Worm (Caenorhabditis elegans): ENCODE data around the gene tsp-6.

The tsp-6 gene

DNA sequence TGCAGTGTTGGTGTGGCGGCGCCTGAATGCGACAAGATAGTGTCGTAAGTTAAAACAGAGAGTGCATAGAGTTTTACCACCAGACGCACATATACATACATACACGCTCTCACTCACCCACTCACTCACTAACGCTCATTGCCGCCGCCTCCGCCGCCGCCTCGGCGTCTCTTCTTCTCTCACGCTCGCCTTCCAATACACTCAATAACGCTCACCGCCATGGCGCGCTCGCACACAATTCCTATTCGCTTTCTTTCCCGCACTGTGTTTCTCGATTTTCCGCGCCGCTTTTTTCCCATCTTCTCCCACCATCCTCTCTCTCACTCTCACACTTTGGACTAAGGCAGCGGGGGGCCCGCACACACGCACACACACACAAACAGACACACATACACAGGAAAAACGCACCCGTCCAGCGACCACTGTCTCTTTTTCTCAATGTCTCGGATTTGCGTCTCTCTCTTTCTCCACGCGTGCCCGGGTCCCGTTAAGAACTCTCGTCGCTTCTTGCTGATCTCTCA, 32.2 kb downstream of the tsp-6 start, which contains the start of gene kin-29 (continued):
- TF ChIP-seq elt-1 (tag; optimal IDR thresholded peaks at IDR 0.05) (peak; percentile 69), ztf-4 (tag; optimal IDR thresholded peaks at IDR 0.05) (peak; percentile 28), nhr-25 (tag; optimal IDR thresholded peaks at IDR 0.05) (peak; percentile 80), egl-27 (tag; optimal IDR thresholded peaks at IDR 0.05) (peak; percentile 88), ceh-16 (tag; optimal IDR thresholded peaks at IDR 0.05) (no peak), fos-1 (tag; optimal IDR thresholded peaks at IDR 0.05) (peak; percentile 68), unc-62 (GFP tag; optimal IDR thresholded peaks at IDR 0.05) (peak; percentile 61), ZK546.5 (tag; optimal IDR thresholded peaks at IDR 0.05) (no peak)

- TF ChIP-seq ama-1 (optimal IDR thresholded peaks at IDR 0.05), result peak; percentile 9
- TF ChIP-seq nhr-76 (tag; optimal IDR thresholded peaks at IDR 0.05), result no peak
Observed at ce11 chrX:2853963-2854362, 33.7 kb downstream of the tsp-6 start.

DNA sequence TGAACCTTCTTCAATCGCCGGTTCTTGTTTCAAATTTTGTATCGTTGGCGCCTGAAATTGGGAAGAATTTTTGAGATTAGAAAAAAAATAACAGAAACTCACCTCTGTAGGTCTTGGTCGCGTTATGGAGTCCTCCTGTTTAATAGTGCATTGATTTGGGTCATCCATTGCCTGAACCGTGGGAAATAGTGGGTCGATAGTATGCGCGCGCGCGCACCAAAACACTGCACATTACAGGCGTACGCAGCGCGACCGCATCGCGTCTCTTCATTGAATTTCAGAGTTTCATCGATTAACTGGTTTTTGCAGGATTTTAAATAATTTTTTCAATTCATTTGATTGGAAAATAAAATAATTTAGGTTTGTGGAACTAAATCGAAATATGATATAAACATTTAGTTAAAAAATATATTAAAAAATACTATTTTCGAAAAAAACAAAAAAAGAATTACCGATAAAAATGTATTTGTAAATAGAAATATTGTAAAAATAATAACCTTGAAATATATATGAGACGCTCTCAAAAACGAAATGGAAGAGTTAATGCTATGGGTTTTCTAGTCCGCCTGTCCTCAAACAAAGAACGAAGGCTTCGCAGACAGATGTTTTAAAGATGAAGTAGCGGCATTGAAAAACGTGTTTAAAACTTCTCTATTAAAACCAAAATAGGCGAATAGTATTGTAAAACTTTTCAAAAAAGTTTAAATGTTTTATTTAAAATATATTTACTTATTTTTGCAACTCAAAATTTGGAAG, 37.0 kb downstream of the tsp-6 start, which contains the start of gene tra-4:
Gene tra-4, minus strand, starts transcription at position 534 of the 756 bp plus-strand sequence.
- peak; percentile 46 for TF ChIP-seq nhr-25 (tag; optimal IDR thresholded peaks at IDR 0.05)
- TF ChIP-seq nhr-23 (tag; optimal IDR thresholded peaks at IDR 0.05), result peak; percentile 57
- TF ChIP-seq ceh-9 (tag; optimal IDR thresholded peaks at IDR 0.05), result no peak
- TF ChIP-seq ztf-11 (tag; optimal IDR thresholded peaks at IDR 0.05), result no peak
- no peak for TF ChIP-seq ceh-28 (tag; optimal IDR thresholded peaks at IDR 0.05)
- TF ChIP-seq mml-1 (tag; optimal IDR thresholded peaks at IDR 0.05), result no peak
- no peak for TF ChIP-seq ama-1 (optimal IDR thresholded peaks at IDR 0.05)
- TF ChIP-seq lsy-12 (tag; optimal IDR thresholded peaks at IDR 0.05), result no peak
- no peak for TF ChIP-seq pqm-1 (tag; optimal IDR thresholded peaks at IDR 0.05)
- TF ChIP-seq nhr-12 (tag; optimal IDR thresholded peaks at IDR 0.05), result no peak
- TF ChIP-seq lin-15B (tag; optimal IDR thresholded peaks at IDR 0.05), result no peak
- TF ChIP-seq nhr-43 (tag; optimal IDR thresholded peaks at IDR 0.05; ENCODE audit: poor library complexity, severe bottlenecking), result peak; percentile 6
- TF ChIP-seq mdl-1 (tag; optimal IDR thresholded peaks at IDR 0.05), result no peak
- TF ChIP-seq egl-27 (tag; optimal IDR thresholded peaks at IDR 0.05), result no peak
- TF ChIP-seq unc-62 (GFP tag; optimal IDR thresholded peaks at IDR 0.05), result no peak
- no peak for TF ChIP-seq zag-1 (tag; optimal IDR thresholded peaks at IDR 0.05)
- TF ChIP-seq elt-1 (tag; optimal IDR thresholded peaks at IDR 0.05), result no peak
- no peak for TF ChIP-seq ceh-16 (tag; optimal IDR thresholded peaks at IDR 0.05)
- peak; percentile 26 for TF ChIP-seq pha-4 (tag; optimal IDR thresholded peaks at IDR 0.05)
- TF ChIP-seq snpc-4 (tag; optimal IDR thresholded peaks at IDR 0.05), result peak; percentile 36
- TF ChIP-seq aly-2 (tag; optimal IDR thresholded peaks at IDR 0.05), result no peak
- TF ChIP-seq nfya-1 (tag; optimal IDR thresholded peaks at IDR 0.05; ENCODE audit: insufficient read depth), result peak; percentile 37
- no peak for TF ChIP-seq fos-1 (tag; optimal IDR thresholded peaks at IDR 0.05)
- TF ChIP-seq skn-1 (tag; optimal IDR thresholded peaks at IDR 0.05), result no peak
- TF ChIP-seq nhr-28 (tag; optimal IDR thresholded peaks at IDR 0.05), result no peak

DNA sequence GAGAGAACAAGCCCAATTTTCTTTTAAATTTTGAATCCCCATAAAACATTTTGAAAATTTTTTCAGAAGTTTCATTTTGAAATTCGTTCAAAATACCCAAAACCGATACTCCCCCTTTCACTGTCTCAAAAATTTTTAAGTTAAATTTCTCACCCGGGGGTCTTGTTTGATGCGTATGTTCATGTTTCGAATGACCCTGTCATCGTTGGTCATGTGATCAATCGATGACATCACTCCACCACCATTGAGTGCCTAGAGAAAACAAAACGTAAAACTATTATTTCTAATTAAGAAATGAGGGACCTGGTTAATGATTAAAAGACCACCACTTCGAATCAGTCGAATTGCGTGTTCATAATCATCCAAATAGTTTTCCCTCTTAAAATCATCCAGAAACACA, 38.1 kb downstream of the tsp-6 start:
- TF ChIP-seq ztf-4 (tag; optimal IDR thresholded peaks at IDR 0.05) (no peak), lin-39 (tag; optimal IDR thresholded peaks at IDR 0.05) (no peak), nhr-23 (tag; optimal IDR thresholded peaks at IDR 0.05) (peak; percentile 71), nhr-43 (tag; optimal IDR thresholded peaks at IDR 0.05; ENCODE audit: poor library complexity, severe bottlenecking) (peak; percentile 23), nfya-1 (tag; optimal IDR thresholded peaks at IDR 0.05; ENCODE audit: insufficient read depth) (peak; percentile 22), nhr-25 (tag; optimal IDR thresholded peaks at IDR 0.05) (peak; percentile 77)

ce11 chrX:2862372-2862771, 42.1 kb downstream of the tsp-6 start, which contains the start of gene comt-1:
comt-1 (minus strand) TSS chrX:2862472.
- TF ChIP-seq nhr-12 (tag; optimal IDR thresholded peaks at IDR 0.05), result no peak
- no peak for TF ChIP-seq fkh-2 (tag; optimal IDR thresholded peaks at IDR 0.05)
- no peak for TF ChIP-seq ZK546.5 (tag; optimal IDR thresholded peaks at IDR 0.05)
- TF ChIP-seq nhr-237 (tag; optimal IDR thresholded peaks at IDR 0.05), result no peak
- TF ChIP-seq ama-1 (optimal IDR thresholded peaks at IDR 0.05), result no peak
- no peak for TF ChIP-seq ceh-16 (tag; optimal IDR thresholded peaks at IDR 0.05)
- no peak for TF ChIP-seq sea-2 (GFP tag; optimal IDR thresholded peaks at IDR 0.05)
